Fruit fly (Drosophila melanogaster) whole organism, embryonic: ENCODE data around the gene Prp16.
A peak's percentile ranks its signal among the peaks of the same experiment; 100 is the strongest.

Source experiments
- BtbVII ChIP-seq: fragments of 200-800 bp; sonication (Bioruptor generic); optimal IDR thresholded peaks from 3 replicates; lab custom pipeline; 2017; ENCODE audit warnings: missing biosample characterization, mild to moderate bottlenecking, missing genetic modification characterization
- CG10209 ChIP-seq: fragments of 200-800 bp; sonication (Bioruptor generic); optimal IDR thresholded peaks from 3 replicates; lab custom pipeline; 2017; ENCODE audit warnings: missing biosample characterization, mild to moderate bottlenecking, missing genetic modification characterization, missing genetic modification reagents
- CG11695 ChIP-seq: fragments of 200-800 bp; sonication (Bioruptor generic); IDR thresholded peaks from 3 replicates; pipeline ENCODE4 v1.3.6; 2022; ENCODE audit warnings: missing biosample characterization, missing genetic modification characterization
- CG12071 ChIP-seq: fragments of 200-800 bp; sonication (Bioruptor generic); optimal IDR thresholded peaks from 3 replicates; lab custom pipeline; 2018; ENCODE audit warnings: missing biosample characterization, mild to moderate bottlenecking, missing genetic modification characterization
- CG12236 ChIP-seq: fragments of 200-800 bp; sonication (Bioruptor generic); optimal IDR thresholded peaks from 2 replicates; lab custom pipeline; 2016; ENCODE audit warnings: missing biosample characterization, missing genetic modification characterization
- CG13424 ChIP-seq: fragments of 200-800 bp; sonication (Bioruptor generic); optimal IDR thresholded peaks from 2 replicates; lab custom pipeline; 2019; ENCODE audit warnings: missing biosample characterization, mild to moderate bottlenecking, missing genetic modification characterization, moderate library complexity
- CG13624 ChIP-seq: fragments of 200-800 bp; sonication (Bioruptor generic); optimal IDR thresholded peaks from 2 replicates; lab custom pipeline; 2016; ENCODE audit warnings: missing biosample characterization, missing genetic modification characterization
- CG14050 ChIP-seq: fragments of 200-800 bp; sonication (Bioruptor generic); IDR thresholded peaks from 3 replicates; pipeline ENCODE4 v1.3.6; 2022; ENCODE audit warnings: missing biosample characterization, missing genetic modification characterization
- CG15479 ChIP-seq: fragments of 200-800 bp; sonication (Bioruptor generic); optimal IDR thresholded peaks from 3 replicates; lab custom pipeline; 2019; ENCODE audit warnings: missing biosample characterization, mild to moderate bottlenecking, missing genetic modification characterization, moderate library complexity
- CG15696 ChIP-seq: fragments of 200-800 bp; sonication (Bioruptor generic); optimal IDR thresholded peaks from 2 replicates; lab custom pipeline; 2019; ENCODE audit warnings: missing biosample characterization, mild to moderate bottlenecking, missing genetic modification characterization, moderate library complexity
- CG31441 ChIP-seq: fragments of 200-800 bp; sonication (Bioruptor generic); IDR thresholded peaks from 2 replicates; pipeline ENCODE4 v1.3.6; 2022; ENCODE audit warnings: missing biosample characterization, missing genetic modification characterization
- CG32767 ChIP-seq: fragments of 200-800 bp; sonication (Bioruptor generic); IDR thresholded peaks from 2 replicates; pipeline ENCODE4 v1.3.6; 2022; ENCODE audit warnings: missing biosample characterization, missing genetic modification characterization
- CG3838 ChIP-seq: fragments of 200-800 bp; sonication (Bioruptor generic); optimal IDR thresholded peaks from 3 replicates; lab custom pipeline; 2016; ENCODE audit warnings: missing biosample characterization, missing genetic modification characterization
- CG6254 ChIP-seq: fragments of 200-800 bp; sonication (Bioruptor generic); optimal IDR thresholded peaks from 3 replicates; lab custom pipeline; 2017; ENCODE audit warnings: mild to moderate bottlenecking, missing biosample characterization, missing genetic modification reagents, missing genetic modification characterization
- CG7372 ChIP-seq: fragments of 200-800 bp; sonication (Bioruptor generic); IDR thresholded peaks from 2 replicates; pipeline ENCODE4 v1.3.6; 2022; ENCODE audit warnings: missing biosample characterization, missing genetic modification characterization
- CG7963 ChIP-seq: fragments of 200-800 bp; sonication (Bioruptor generic); IDR thresholded peaks from 3 replicates; pipeline ENCODE4 v1.3.6; 2022; ENCODE audit warnings: missing biosample characterization, missing genetic modification characterization; ENCODE audit not compliant: partially characterized antibody
- CG8089 ChIP-seq: fragments of 200-800 bp; sonication (Bioruptor generic); optimal IDR thresholded peaks from 3 replicates; lab custom pipeline; 2016; ENCODE audit warnings: missing biosample characterization, missing genetic modification characterization
- CG9727 ChIP-seq: fragments of 200-800 bp; sonication (Bioruptor generic); optimal IDR thresholded peaks from 3 replicates; lab custom pipeline; 2017; ENCODE audit warnings: missing biosample characterization, mild to moderate bottlenecking, missing genetic modification characterization
- CHES-1-like ChIP-seq: fragments of 200-800 bp; sonication (Bioruptor generic); optimal IDR thresholded peaks from 2 replicates; lab custom pipeline; 2016; ENCODE audit warnings: missing biosample characterization, missing genetic modification characterization
- Doc3 ChIP-seq: fragments of 200-800 bp; sonication (Bioruptor generic); IDR thresholded peaks from 3 replicates; pipeline ENCODE4 v1.3.6; 2022; ENCODE audit warnings: missing biosample characterization, missing genetic modification characterization; ENCODE audit not compliant: partially characterized antibody
- Ets97D ChIP-seq: fragments of 200-800 bp; sonication (Bioruptor generic); optimal IDR thresholded peaks from 3 replicates; lab custom pipeline; 2016; ENCODE audit warnings: missing biosample characterization, missing genetic modification characterization
- Fer2 ChIP-seq: fragments of 200-800 bp; sonication (Bioruptor generic); optimal IDR thresholded peaks from 2 replicates; lab custom pipeline; 2018; ENCODE audit warnings: missing biosample characterization, mild to moderate bottlenecking, missing genetic modification characterization, moderate library complexity
- HHEX ChIP-seq: fragments of 200-800 bp; sonication (Bioruptor generic); optimal IDR thresholded peaks from 3 replicates; lab custom pipeline; 2017; ENCODE audit warnings: missing biosample characterization, mild to moderate bottlenecking, missing genetic modification characterization, missing genetic modification reagents
- HLHmδ ChIP-seq: fragments of 200-800 bp; sonication (Bioruptor generic); optimal IDR thresholded peaks from 2 replicates; lab custom pipeline; 2018; ENCODE audit warnings: missing biosample characterization, mild to moderate bottlenecking, missing genetic modification characterization, moderate library complexity
- Hr3 ChIP-seq: fragments of 200-800 bp; sonication (Bioruptor generic); optimal IDR thresholded peaks from 3 replicates; lab custom pipeline; 2016; ENCODE audit warnings: missing biosample characterization, missing genetic modification characterization
- Lhr ChIP-seq: fragments of 200-800 bp; sonication (Bioruptor generic); optimal IDR thresholded peaks from 3 replicates; lab custom pipeline; 2017; ENCODE audit warnings: mild to moderate bottlenecking, missing biosample characterization, missing genetic modification reagents, missing genetic modification characterization
- Lpt ChIP-seq: fragments of >200 bp; optimal IDR thresholded peaks from 2 replicates; lab custom pipeline; 2018; ENCODE audit warnings: missing biosample characterization, missing genetic modification characterization
- Nf-YA ChIP-seq: fragments of 200-800 bp; sonication (Bioruptor generic); IDR thresholded peaks from 2 replicates; pipeline ENCODE4 v1.3.6; 2022; ENCODE audit warnings: missing biosample characterization, missing genetic modification characterization
- Six4 ChIP-seq: fragments of 200-800 bp; sonication (Bioruptor generic); optimal IDR thresholded peaks from 2 replicates; lab custom pipeline; 2016; ENCODE audit warnings: missing biosample characterization, missing genetic modification characterization
- Sry-δ ChIP-seq: fragments of 200-800 bp; sonication (Bioruptor generic); optimal IDR thresholded peaks from 2 replicates; lab custom pipeline; 2016; ENCODE audit warnings: missing biosample characterization, missing genetic modification characterization
- Usf ChIP-seq: fragments of 200-800 bp; sonication (Bioruptor generic); optimal IDR thresholded peaks from 2 replicates; lab custom pipeline; 2017; ENCODE audit warnings: missing genotype, missing biosample characterization, missing genetic modification characterization
- Xrp1 ChIP-seq: fragments of 200-800 bp; sonication (Bioruptor generic); IDR thresholded peaks from 2 replicates; pipeline ENCODE4 v1.3.6; 2022; ENCODE audit warnings: missing biosample characterization, missing genetic modification characterization
- aop ChIP-seq: fragments of 200-800 bp; sonication (Bioruptor generic); IDR thresholded peaks from 2 replicates; pipeline ENCODE4 v1.3.6; 2022; ENCODE audit warnings: missing biosample characterization, missing genetic modification characterization
- ash1 ChIP-seq: fragments of 200-800 bp; sonication (Bioruptor generic); optimal IDR thresholded peaks from 2 replicates; lab custom pipeline; 2018; ENCODE audit warnings: missing biosample characterization, mild to moderate bottlenecking, missing genetic modification characterization
- ato ChIP-seq: fragments of 200-800 bp; sonication (Bioruptor generic); IDR thresholded peaks from 2 replicates; pipeline ENCODE4 v1.3.6; 2022; ENCODE audit warnings: missing biosample characterization, missing genetic modification characterization; ENCODE audit not compliant: partially characterized antibody
- bbx ChIP-seq: fragments of 200-800 bp; sonication (Bioruptor generic); IDR thresholded peaks from 2 replicates; pipeline ENCODE4 v1.3.6; 2022; ENCODE audit warnings: missing biosample characterization, missing genetic modification characterization; ENCODE audit not compliant: partially characterized antibody
- caup ChIP-seq: fragments of 200-800 bp; sonication (Bioruptor generic); optimal IDR thresholded peaks from 3 replicates; lab custom pipeline; 2017; ENCODE audit warnings: missing biosample characterization, mild to moderate bottlenecking, missing genetic modification characterization, moderate library complexity; ENCODE audit not compliant: severe bottlenecking
- crol ChIP-seq: fragments of 200-800 bp; sonication (Bioruptor generic); IDR thresholded peaks from 2 replicates; pipeline ENCODE4 v1.3.6; 2022; ENCODE audit warnings: missing biosample characterization, missing genetic modification characterization
- danr ChIP-seq: fragments of 200-800 bp; sonication (Bioruptor generic); IDR thresholded peaks from 2 replicates; pipeline ENCODE4 v1.3.6; 2022; ENCODE audit warnings: missing biosample characterization, missing genetic modification characterization
- dm ChIP-seq: fragments of 200-800 bp; sonication (Bioruptor generic); optimal IDR thresholded peaks from 3 replicates; lab custom pipeline; 2016; ENCODE audit warnings: missing biosample characterization, missing genetic modification characterization
- gce ChIP-seq: fragments of 200-800 bp; sonication (Bioruptor generic); IDR thresholded peaks from 3 replicates; pipeline ENCODE4 v1.3.6; 2022; ENCODE audit warnings: missing biosample characterization, missing genetic modification characterization
- gem ChIP-seq: fragments of 200-800 bp; sonication (Bioruptor generic); optimal IDR thresholded peaks from 2 replicates; lab custom pipeline; 2019; ENCODE audit warnings: missing biosample characterization, mild to moderate bottlenecking, missing genetic modification characterization, moderate library complexity
- hkb ChIP-seq, 2 experiments: fragments of 200-800 bp in 1 of 2; fragments of >200 bp in 1 of 2; sonication (Bioruptor generic) in 1 of 2; IDR thresholded peaks in 1 of 2; optimal IDR thresholded peaks in 1 of 2; 2 replicates each; pipeline versions ENCODE4 v1.3.6 to Lab custom; 2017 to 2022; ENCODE audit warnings: missing biosample characterization in 1 of 2, missing genetic modification characterization in 1 of 2
- jumu ChIP-seq: fragments of 200-800 bp; sonication (Bioruptor generic); optimal IDR thresholded peaks from 3 replicates; lab custom pipeline; 2016; ENCODE audit warnings: missing biosample characterization, missing genetic modification characterization
- lilli ChIP-seq: fragments of 200-800 bp; sonication (Bioruptor generic); optimal IDR thresholded peaks from 3 replicates; lab custom pipeline; 2016; ENCODE audit warnings: missing biosample characterization, missing genetic modification characterization
- peb ChIP-seq: fragments of 200-800 bp; sonication (Bioruptor generic); IDR thresholded peaks from 2 replicates; pipeline ENCODE4 v1.3.6; 2022; ENCODE audit warnings: missing biosample characterization, missing genetic modification characterization
- rib ChIP-seq: fragments of 200-800 bp; sonication (Bioruptor generic); IDR thresholded peaks from 2 replicates; pipeline ENCODE4 v1.3.6; 2022; ENCODE audit warnings: missing biosample characterization, missing genetic modification characterization
- run ChIP-seq: fragments of 200-800 bp; sonication (Bioruptor generic); optimal IDR thresholded peaks from 3 replicates; lab custom pipeline; 2018; ENCODE audit warnings: missing biosample characterization, mild to moderate bottlenecking, missing genetic modification characterization
- sd ChIP-seq: fragments of 200-800 bp; sonication (Bioruptor generic); optimal IDR thresholded peaks from 3 replicates; lab custom pipeline; 2018; ENCODE audit warnings: missing biosample characterization, mild to moderate bottlenecking, missing genetic modification characterization, moderate library complexity
- sisA ChIP-seq: fragments of 200-800 bp; sonication (Bioruptor generic); IDR thresholded peaks from 2 replicates; pipeline ENCODE4 v1.3.6; 2022; ENCODE audit warnings: missing biosample characterization, missing genetic modification characterization

Gene Prp16

dm6 chrX:14218045-14218483, 16.9 kb downstream of the Prp16 start (continued):
- TF ChIP-seq Six4 (GFP tag; lab: Kevin White, UChicago), result peak; percentile 82
- peak; percentile 64 for TF ChIP-seq danr (GFP tag; lab: Robert Waterston, UW)
- TF ChIP-seq CG13424 (tag; lab: Kevin White, UChicago), result peak; percentile 88
- TF ChIP-seq aop (GFP tag; lab: Robert Waterston, UW), result no peak
- peak; percentile 86 for TF ChIP-seq BtbVII (GFP tag; lab: Kevin White, UChicago)
- peak; percentile 79 for TF ChIP-seq CG14050 (GFP tag; lab: Robert Waterston, UW)
- peak; percentile 27 for TF ChIP-seq CG12236 (GFP tag; lab: Kevin White, UChicago)
- TF ChIP-seq dm (GFP tag; lab: Kevin White, UChicago), result no peak
- peak; percentile 95 for TF ChIP-seq gem
- no peak for TF ChIP-seq HLHmδ (GFP tag; lab: Kevin White, UChicago)
- peak; percentile 90 for TF ChIP-seq CG11695 (GFP tag; lab: Robert Waterston, UW)
- peak; percentile 62 for TF ChIP-seq CG12071
- peak; percentile 35; the same call in 1 of the 2 replicates for TF ChIP-seq crol (GFP tag; lab: Robert Waterston, UW)
- TF ChIP-seq caup (GFP tag; lab: Kevin White, UChicago), result peak; percentile 85
- peak; percentile 96 for TF ChIP-seq CG31441 (GFP tag; lab: Robert Waterston, UW)
- TF ChIP-seq Hr3 (GFP tag; lab: Kevin White, UChicago), result peak; percentile 87
- TF ChIP-seq Lhr (GFP tag; lab: Kevin White, UChicago), result peak; percentile 69
- TF ChIP-seq CG13624, result peak; percentile 44
- peak; percentile 66 for TF ChIP-seq peb (GFP tag; lab: Robert Waterston, UW)
- TF ChIP-seq Xrp1 (GFP tag; lab: Robert Waterston, UW), result peak; percentile 92
- TF ChIP-seq Usf (GFP tag; lab: Kevin White, UChicago), result peak; percentile 61
- TF ChIP-seq Ets97D (GFP tag; lab: Kevin White, UChicago), result peak; percentile 33
- peak; percentile 26 for TF ChIP-seq Sry-δ (GFP tag; lab: Kevin White, UChicago)
- no peak for TF ChIP-seq hkb (optimal IDR thresholded peaks at IDR 0.05; lab: Kevin White, UChicago)
- peak; percentile 93 for TF ChIP-seq hkb (GFP tag; IDR thresholded peaks at IDR 0.05; lab: Robert Waterston, UW)
- TF ChIP-seq CG32767 (GFP tag; lab: Robert Waterston, UW), result peak; percentile 88
- peak; percentile 75 for TF ChIP-seq CG15696 (tag; lab: Kevin White, UChicago)
- no peak for TF ChIP-seq CG7963 (GFP tag; lab: Robert Waterston, UW)
- peak; percentile 35 for TF ChIP-seq CG3838
- TF ChIP-seq CG8089 (GFP tag; lab: Kevin White, UChicago), result peak; percentile 40
- TF ChIP-seq ato (GFP tag; lab: Robert Waterston, UW), result no peak
- TF ChIP-seq CG10209 (GFP tag; lab: Kevin White, UChicago), result peak; percentile 87
- TF ChIP-seq rib (GFP tag; lab: Robert Waterston, UW), result peak; percentile 69
- TF ChIP-seq ash1 (GFP tag; lab: Kevin White, UChicago), result no peak
- TF ChIP-seq jumu (GFP tag; lab: Kevin White, UChicago), result peak; percentile 37
- no peak for TF ChIP-seq bbx (GFP tag; lab: Robert Waterston, UW)
- TF ChIP-seq Lpt (GFP tag; lab: Kevin White, UChicago), result no peak
- TF ChIP-seq sisA (GFP tag; lab: Robert Waterston, UW), result peak; percentile 87
- peak; percentile 82 for TF ChIP-seq CG6254 (GFP tag; lab: Kevin White, UChicago)
- TF ChIP-seq HHEX, result peak; percentile 81
- TF ChIP-seq Nf-YA (GFP tag; lab: Robert Waterston, UW), result peak; percentile 75
- no peak for TF ChIP-seq Doc3 (GFP tag; lab: Robert Waterston, UW)
- peak; percentile 82 for TF ChIP-seq run (tag; lab: Kevin White, UChicago)
- TF ChIP-seq CG15479, result no peak
- peak; percentile 69; the same call in 1 of the 3 replicates for TF ChIP-seq gce (GFP tag; lab: Robert Waterston, UW)
- peak; percentile 47 for TF ChIP-seq sd (tag; lab: Kevin White, UChicago)
- peak; percentile 91 for TF ChIP-seq CG9727 (GFP tag; lab: Kevin White, UChicago)
- TF ChIP-seq Fer2 (tag; lab: Kevin White, UChicago), result peak; percentile 71
- peak; percentile 73 for TF ChIP-seq CG7372 (GFP tag; lab: Robert Waterston, UW)
- peak; percentile 83 for TF ChIP-seq lilli (GFP tag; lab: Kevin White, UChicago)
- peak; percentile 42 for TF ChIP-seq CHES-1-like
